Worm (Caenorhabditis elegans) whole organism, L4/young adult: ENCODE data around the gene nemt-1.
"Not testable (repeated sequence)": the region's sequence is repeated elsewhere in the genome, so short reads cannot be mapped to it uniquely, and the experiment has no call there.

Source experiments
- W03F9.2 ChIP-seq: fragments of 150-350 bp; optimal IDR thresholded peaks from 2 replicates; lab custom pipeline; 2014; ENCODE audit warnings: missing biosample characterization, missing genetic modification characterization
- dao-5 ChIP-seq: sonication (generic microtip); optimal IDR thresholded peaks from 2 replicates; lab custom pipeline; 2016; ENCODE audit warnings: missing genotype, missing genetic modification characterization, moderate library complexity, missing compliant biosample characterization
- him-1 ChIP-seq: sonication (generic microtip); optimal IDR thresholded peaks from 2 replicates; lab custom pipeline; 2016; ENCODE audit warnings: missing genotype, missing genetic modification reagents, missing genetic modification characterization, missing compliant biosample characterization

Gene nemt-1

ce11 chrIV:9296285-9296684 is 23.0 kb downstream of the nemt-1 start, which contains the start of gene F49C12.1:
Gene F49C12.1 (minus strand): TSS chrIV:9296354.
- no peak for TF ChIP-seq W03F9.2 (tag; lab: Kevin White, UChicago)
- TF ChIP-seq dao-5 (tag; lab: Kevin White, UChicago), result no peak
- no peak for TF ChIP-seq him-1 (tag; lab: Kevin White, UChicago)

DNA sequence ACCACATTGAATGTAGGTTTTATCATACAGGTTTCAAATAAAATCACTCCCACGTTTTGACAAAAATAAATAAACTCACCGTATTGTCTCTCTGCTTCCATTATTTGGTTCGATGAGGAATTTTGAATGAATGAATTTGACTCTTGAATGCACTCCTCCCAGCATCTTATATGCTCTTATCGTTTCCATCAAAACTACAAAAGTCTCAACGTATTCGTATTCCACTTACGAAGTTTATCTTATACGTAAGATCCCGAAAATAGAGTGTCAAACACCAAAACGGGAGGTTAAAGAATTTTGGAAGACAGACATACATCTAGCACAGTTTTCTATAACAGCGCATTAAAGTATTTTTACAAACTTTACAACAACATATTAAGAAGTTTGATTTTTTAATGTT is 25.4 kb downstream of the nemt-1 start, which contains the start of gene nhr-264:
Gene nhr-264 (minus strand): TSS at position 101 of the 400 bp plus-strand sequence.
- not testable (repeated sequence) for TF ChIP-seq him-1, W03F9.2, dao-5 (tag; lab: Kevin White, UChicago)

ce11 chrIV:9289635-9290034 is 29.6 kb downstream of the nemt-1 start:
- TF ChIP-seq W03F9.2 (tag; lab: Kevin White, UChicago) (no peak), him-1 (tag; lab: Kevin White, UChicago) (no peak), dao-5 (tag; lab: Kevin White, UChicago) (no peak)

ce11 chrIV:9286305-9286704 is 32.9 kb downstream of the nemt-1 start, which contains the start of gene nhr-267:
Gene nhr-267 (minus strand): TSS chrIV:9286405.
- TF ChIP-seq dao-5, him-1, W03F9.2 (tag; lab: Kevin White, UChicago): not testable (repeated sequence)

ce11 chrIV:9274008-9274529 is 45.2 kb downstream of the nemt-1 start, which contains the start of gene nmy-3:
Gene nmy-3 (plus strand): TSS chrIV:9274479.
- TF ChIP-seq dao-5 (tag; lab: Kevin White, UChicago) (no peak), W03F9.2 (tag; lab: Kevin White, UChicago) (no peak), him-1 (tag; lab: Kevin White, UChicago) (no peak)

DNA sequence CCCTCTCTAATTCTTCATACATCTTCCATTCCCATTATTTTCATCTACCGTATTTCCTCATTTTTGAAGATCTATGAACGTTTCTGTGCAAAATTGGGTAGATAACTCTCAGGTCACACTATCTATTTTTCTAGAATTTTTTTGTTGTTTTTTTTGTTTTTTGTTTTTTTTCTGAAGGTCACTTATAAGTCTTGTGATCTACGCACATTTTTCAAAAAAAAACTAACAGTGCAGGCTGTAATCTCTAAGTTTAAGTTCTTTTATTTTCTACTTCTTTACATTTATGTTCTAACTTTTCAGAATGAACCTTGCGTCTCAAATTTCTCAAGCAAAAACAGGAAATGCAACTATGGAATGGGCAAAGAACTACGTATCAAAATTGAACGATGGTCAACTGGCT is 49.4 kb downstream of the nemt-1 start, which contains the start of gene flh-3:
Gene flh-3 (plus strand): TSS at position 301 of the 400 bp plus-strand sequence.
- no peak for TF ChIP-seq him-1 (tag; lab: Kevin White, UChicago)
- TF ChIP-seq dao-5 (tag; lab: Kevin White, UChicago), result no peak
- no peak for TF ChIP-seq W03F9.2 (tag; lab: Kevin White, UChicago)

ce11 chrIV:9268916-9269315 is 50.3 kb downstream of the nemt-1 start:
- TF ChIP-seq W03F9.2 (tag; lab: Kevin White, UChicago) (no peak), him-1 (tag; lab: Kevin White, UChicago) (no peak), dao-5 (tag; lab: Kevin White, UChicago) (no peak)
